Fruit fly (Drosophila melanogaster) whole organism, embryonic: Measurements from ENCODE around the gene CG9471.

ENCODE experiments used
- Abd-B ChIP-seq: fragments of 200-800 bp; sonication (Bioruptor generic); optimal IDR thresholded peaks from 2 replicates; lab custom pipeline; 2018; ENCODE audit warnings: missing biosample characterization, mild to moderate bottlenecking, missing genetic modification characterization, moderate library complexity
- Antp ChIP-seq: fragments of 200-800 bp; sonication (Bioruptor generic); optimal IDR thresholded peaks from 3 replicates; lab custom pipeline; 2016; ENCODE audit warnings: missing biosample characterization, missing genetic modification characterization
- Atf6 ChIP-seq: fragments of 200-800 bp; sonication (Bioruptor generic); IDR thresholded peaks from 2 replicates; pipeline ENCODE4 v1.3.6; 2022; ENCODE audit warnings: missing biosample characterization, missing genetic modification characterization
- Bgb ChIP-seq: fragments of 200-800 bp; sonication (Bioruptor generic); IDR thresholded peaks from 2 replicates; pipeline ENCODE4 v1.3.6; 2022; ENCODE audit warnings: missing biosample characterization, missing genetic modification characterization; ENCODE audit not compliant: partially characterized antibody
- BtbVII ChIP-seq: fragments of 200-800 bp; sonication (Bioruptor generic); optimal IDR thresholded peaks from 3 replicates; lab custom pipeline; 2017; ENCODE audit warnings: missing biosample characterization, mild to moderate bottlenecking, missing genetic modification characterization
- CG11456 ChIP-seq: fragments of 200-800 bp; sonication (Bioruptor generic); IDR thresholded peaks from 3 replicates; pipeline ENCODE4 v1.3.6; 2022; ENCODE audit warnings: missing biosample characterization, missing genetic modification characterization
- CG12659 ChIP-seq: fragments of 200-800 bp; sonication (Bioruptor generic); optimal IDR thresholded peaks from 3 replicates; lab custom pipeline; 2017; ENCODE audit warnings: mild to moderate bottlenecking, missing biosample characterization, missing genetic modification reagents, missing genetic modification characterization
- CG13775 ChIP-seq: fragments of 200-800 bp; sonication (Bioruptor generic); optimal IDR thresholded peaks from 3 replicates; lab custom pipeline; 2017; ENCODE audit warnings: missing biosample characterization, mild to moderate bottlenecking, missing genetic modification characterization
- CG13894 ChIP-seq: fragments of 200-800 bp; sonication (Bioruptor generic); optimal IDR thresholded peaks from 3 replicates; lab custom pipeline; 2018; ENCODE audit warnings: missing biosample characterization, mild to moderate bottlenecking, missing genetic modification characterization, moderate library complexity
- CG14441 ChIP-seq: fragments of 200-800 bp; sonication (Bioruptor generic); IDR thresholded peaks from 2 replicates; pipeline ENCODE4 v1.3.6; 2022; ENCODE audit warnings: missing biosample characterization, missing genetic modification characterization
- CG15601 ChIP-seq: fragments of 200-800 bp; sonication (Bioruptor generic); optimal IDR thresholded peaks from 3 replicates; lab custom pipeline; 2019; ENCODE audit warnings: missing biosample characterization, mild to moderate bottlenecking, missing genetic modification characterization, moderate library complexity
- CG18011 ChIP-seq: fragments of 200-800 bp; sonication (Bioruptor generic); optimal IDR thresholded peaks from 2 replicates; lab custom pipeline; 2017; ENCODE audit warnings: missing biosample characterization, missing genetic modification characterization, mild to moderate bottlenecking, moderate library complexity, missing genotype
- CG3407 ChIP-seq: fragments of 200-800 bp; sonication (Bioruptor generic); optimal IDR thresholded peaks from 2 replicates; lab custom pipeline; 2018; ENCODE audit warnings: missing biosample characterization, mild to moderate bottlenecking, missing genetic modification characterization
- CG34422 ChIP-seq: fragments of 200-800 bp; sonication (Bioruptor generic); IDR thresholded peaks from 3 replicates; pipeline ENCODE4 v1.3.6; 2022; ENCODE audit warnings: missing biosample characterization, missing genetic modification characterization
- CG3847 ChIP-seq: fragments of 200-800 bp; sonication (Bioruptor generic); IDR thresholded peaks from 2 replicates; pipeline ENCODE4 v1.3.6; 2022; ENCODE audit warnings: missing biosample characterization, missing genetic modification characterization
- CG42726 ChIP-seq: fragments of 200-800 bp; sonication (Bioruptor generic); IDR thresholded peaks from 2 replicates; pipeline ENCODE4 v1.3.6; 2022; ENCODE audit warnings: missing biosample characterization, missing genetic modification characterization; ENCODE audit not compliant: partially characterized antibody
- CG7745 ChIP-seq: fragments of 200-800 bp; sonication (Bioruptor generic); optimal IDR thresholded peaks from 2 replicates; lab custom pipeline; 2018; ENCODE audit warnings: missing biosample characterization, mild to moderate bottlenecking, missing genetic modification characterization, moderate library complexity
- CG7987 ChIP-seq: fragments of 200-800 bp; sonication (Bioruptor generic); optimal IDR thresholded peaks from 2 replicates; lab custom pipeline; 2018; ENCODE audit warnings: missing biosample characterization, mild to moderate bottlenecking, missing genetic modification characterization, moderate library complexity
- Dek ChIP-seq: fragments of 200-800 bp; sonication (Bioruptor generic); optimal IDR thresholded peaks from 3 replicates; lab custom pipeline; 2019; ENCODE audit warnings: missing biosample characterization, mild to moderate bottlenecking, missing genetic modification characterization, moderate library complexity
- Dp ChIP-seq: fragments of 200-800 bp; sonication (Bioruptor generic); optimal IDR thresholded peaks from 2 replicates; lab custom pipeline; 2018; ENCODE audit warnings: missing biosample characterization, mild to moderate bottlenecking, missing genetic modification characterization, moderate library complexity
- Dref ChIP-seq: fragments of 200-800 bp; sonication (Bioruptor generic); IDR thresholded peaks from 2 replicates; pipeline ENCODE4 v1.3.6; 2022; ENCODE audit warnings: missing biosample characterization, missing genetic modification characterization
- E2f2 ChIP-seq: fragments of 200-800 bp; sonication (Bioruptor generic); IDR thresholded peaks from 2 replicates; pipeline ENCODE4 v1.3.6; 2022; ENCODE audit warnings: missing biosample characterization, missing genetic modification characterization
- Fer3 ChIP-seq: fragments of 200-800 bp; sonication (Bioruptor generic); optimal IDR thresholded peaks from 2 replicates; lab custom pipeline; 2018; ENCODE audit warnings: missing biosample characterization, mild to moderate bottlenecking, missing genetic modification characterization, moderate library complexity
- Hr3 ChIP-seq: fragments of 200-800 bp; sonication (Bioruptor generic); optimal IDR thresholded peaks from 3 replicates; lab custom pipeline; 2016; ENCODE audit warnings: missing biosample characterization, missing genetic modification characterization
- Hsf ChIP-seq: fragments of 200-800 bp; sonication (Bioruptor generic); optimal IDR thresholded peaks from 3 replicates; lab custom pipeline; 2016; ENCODE audit warnings: missing biosample characterization, missing genetic modification characterization
- Lpt ChIP-seq: fragments of >200 bp; optimal IDR thresholded peaks from 2 replicates; lab custom pipeline; 2018; ENCODE audit warnings: missing biosample characterization, missing genetic modification characterization
- NFAT ChIP-seq: fragments of 200-800 bp; sonication (Bioruptor generic); IDR thresholded peaks from 2 replicates; pipeline ENCODE4 v1.3.6; 2022; ENCODE audit warnings: missing biosample characterization, missing genetic modification characterization
- bcd ChIP-seq: fragments of 200-800 bp; sonication (Bioruptor generic); optimal IDR thresholded peaks from 2 replicates; lab custom pipeline; 2017; ENCODE audit warnings: missing biosample characterization, mild to moderate bottlenecking, missing genetic modification characterization
- crol ChIP-seq: fragments of 200-800 bp; sonication (Bioruptor generic); IDR thresholded peaks from 2 replicates; pipeline ENCODE4 v1.3.6; 2022; ENCODE audit warnings: missing biosample characterization, missing genetic modification characterization
- crp ChIP-seq, 2 experiments: fragments of 200-800 bp; sonication (Bioruptor generic); optimal IDR thresholded peaks; 2 replicates in 1 of 2; 3 replicates in 1 of 2; lab custom pipeline; 2017; ENCODE audit warnings: missing biosample characterization in 2 of 2, missing genetic modification characterization in 2 of 2, mild to moderate bottlenecking in 1 of 2, moderate library complexity in 1 of 2
- cwo ChIP-seq: fragments of 200-800 bp; sonication (Bioruptor generic); optimal IDR thresholded peaks from 3 replicates; lab custom pipeline; 2017; ENCODE audit warnings: missing biosample characterization, missing genetic modification characterization, mild to moderate bottlenecking, moderate library complexity, missing genetic modification reagents
- dan ChIP-seq: fragments of 200-800 bp; sonication (Bioruptor generic); IDR thresholded peaks from 2 replicates; pipeline ENCODE4 v1.3.6; 2022; ENCODE audit warnings: missing biosample characterization, missing genetic modification characterization
- ewg ChIP-seq: fragments of 200-800 bp; sonication (Bioruptor generic); optimal IDR thresholded peaks from 3 replicates; lab custom pipeline; 2017; ENCODE audit warnings: mild to moderate bottlenecking, missing biosample characterization, missing genetic modification reagents, missing genetic modification characterization
- gcm2 ChIP-seq: fragments of 200-800 bp; sonication (Bioruptor generic); optimal IDR thresholded peaks from 2 replicates; lab custom pipeline; 2016; ENCODE audit warnings: missing biosample characterization, missing genetic modification characterization
- grau ChIP-seq: fragments of 200-800 bp; optimal IDR thresholded peaks from 3 replicates; lab custom pipeline; 2019; ENCODE audit warnings: missing biosample characterization, mild to moderate bottlenecking, missing genetic modification characterization, moderate library complexity
- ham ChIP-seq: fragments of 200-800 bp; sonication (Bioruptor generic); IDR thresholded peaks from 2 replicates; pipeline ENCODE4 v1.3.6; 2022; ENCODE audit warnings: missing biosample characterization, missing genetic modification characterization
- her ChIP-seq: fragments of 200-800 bp; sonication (Bioruptor generic); optimal IDR thresholded peaks from 2 replicates; lab custom pipeline; 2016; ENCODE audit warnings: missing biosample characterization, missing genetic modification characterization
- knrl ChIP-seq: fragments of 200-800 bp; sonication (Bioruptor generic); IDR thresholded peaks from 3 replicates; pipeline ENCODE4 v1.3.6; 2022; ENCODE audit warnings: missing biosample characterization, missing genetic modification characterization; ENCODE audit not compliant: partially characterized antibody
- mam ChIP-seq: fragments of 200-800 bp; sonication (Bioruptor generic); optimal IDR thresholded peaks from 3 replicates; lab custom pipeline; 2016; ENCODE audit warnings: missing biosample characterization, missing genetic modification characterization
- nau ChIP-seq: fragments of 200-800 bp; sonication (Bioruptor generic); optimal IDR thresholded peaks from 3 replicates; lab custom pipeline; 2017; ENCODE audit warnings: missing biosample characterization, mild to moderate bottlenecking, missing genetic modification characterization, missing genetic modification reagents
- pho ChIP-seq: fragments of 200-800 bp; sonication (Bioruptor generic); optimal IDR thresholded peaks from 2 replicates; lab custom pipeline; 2016; ENCODE audit warnings: missing biosample characterization, missing genetic modification characterization
- sens ChIP-seq: fragments of 200-800 bp; sonication (Bioruptor generic); peaks from one replicate; lab custom pipeline; 2016; ENCODE audit warnings: missing biosample characterization, missing genetic modification characterization
- sug ChIP-seq: fragments of 200-800 bp; optimal IDR thresholded peaks from 2 replicates; lab custom pipeline; 2019; ENCODE audit warnings: missing biosample characterization, mild to moderate bottlenecking, missing genetic modification characterization, moderate library complexity
- unc-4 ChIP-seq: fragments of 200-800 bp; sonication (Bioruptor generic); IDR thresholded peaks from 2 replicates; pipeline ENCODE4 v1.3.6; 2022; ENCODE audit warnings: missing biosample characterization, missing genetic modification characterization; ENCODE audit not compliant: partially characterized antibody
- wek ChIP-seq: fragments of 200-800 bp; sonication (Bioruptor generic); optimal IDR thresholded peaks from 3 replicates; lab custom pipeline; 2018; ENCODE audit warnings: missing biosample characterization, mild to moderate bottlenecking, missing genetic modification characterization, moderate library complexity
- yki ChIP-seq: fragments of >200 bp; optimal IDR thresholded peaks from 3 replicates; lab custom pipeline; 2018
- zen ChIP-seq: fragments of 200-800 bp; sonication (Bioruptor generic); optimal IDR thresholded peaks from 3 replicates; lab custom pipeline; 2018; ENCODE audit warnings: missing biosample characterization, mild to moderate bottlenecking, missing genetic modification characterization, moderate library complexity
- zen2 ChIP-seq: fragments of 200-800 bp; sonication (Bioruptor generic); IDR thresholded peaks from 3 replicates; pipeline ENCODE4 v1.3.6; 2022; ENCODE audit warnings: missing biosample characterization, missing genetic modification characterization; ENCODE audit not compliant: partially characterized antibody

The CG9471 gene

dm6 chr3R:9791177-9791806, 19.9 kb upstream of the CG9471 start, which contains the start of the genes CG12945 and CG8507 (continued):
- TF ChIP-seq yki (lab: Kevin White, UChicago) (no peak), Hsf (peak; percentile 63), E2f2 (0 out of 2 replicates have a peak, but pooled peaks have one; percentile 31), Lpt (GFP tag; lab: Kevin White, UChicago) (no peak), CG42726 (GFP tag; lab: Robert Waterston, UW) (no peak), gcm2 (no peak), CG3407 (GFP tag; lab: Kevin White, UChicago) (no peak), Antp (GFP tag; lab: Kevin White, UChicago) (peak; percentile 12), grau (tag; lab: Kevin White, UChicago) (peak; percentile 63), ham (no peak), nau (GFP tag; lab: Kevin White, UChicago) (no peak), CG3847 (GFP tag; lab: Robert Waterston, UW) (peak; percentile 81), Fer3 (tag; lab: Kevin White, UChicago) (peak; percentile 39), zen (tag; lab: Kevin White, UChicago) (peak; percentile 25), her (GFP tag; lab: Kevin White, UChicago) (no peak), CG14441 (0 out of 2 replicates have a peak, but pooled peaks have one; percentile 17), CG11456 (GFP tag; lab: Robert Waterston, UW) (no peak), CG7745 (tag; lab: Kevin White, UChicago) (no peak), BtbVII (GFP tag; lab: Kevin White, UChicago) (no peak), CG15601 (tag; lab: Kevin White, UChicago) (peak; percentile 35), pho (GFP tag; lab: Kevin White, UChicago) (peak; percentile 33), cwo (GFP tag; lab: Kevin White, UChicago) (no peak), CG13775 (GFP tag; lab: Kevin White, UChicago) (peak; percentile 58), Abd-B (GFP tag; lab: Kevin White, UChicago) (peak; percentile 76), mam (GFP tag; lab: Kevin White, UChicago) (peak; percentile 44), Dp (GFP tag; lab: Kevin White, UChicago) (peak; percentile 32), zen2 (GFP tag; lab: Robert Waterston, UW) (no peak), bcd (GFP tag; lab: Kevin White, UChicago) (peak; percentile 60), wek (GFP tag; lab: Kevin White, UChicago) (no peak), Atf6 (GFP tag; lab: Robert Waterston, UW) (no peak; the same call in 1 of the 2 replicates), Dek (tag; lab: Kevin White, UChicago) (peak; percentile 50), CG12659 (peak; percentile 68), ewg (GFP tag; lab: Kevin White, UChicago) (no peak), CG18011 (peak; percentile 28), dan (GFP tag; lab: Robert Waterston, UW) (no peak), NFAT (no peak)

dm6 chr3R:9784341-9785062, 13.2 kb upstream of the CG9471 start, which contains the start of the genes MtnA and CG8500:
Gene MtnA (minus strand): TSS chr3R:9784370.
Gene CG8500 (plus strand): TSS chr3R:9784653.
- TF ChIP-seq crol (peak; percentile 93), CG7987 (GFP tag; lab: Kevin White, UChicago) (peak; percentile 30), Dref (GFP tag; lab: Robert Waterston, UW) (0 out of 2 replicates have a peak, but pooled peaks have one; percentile 28), sens (GFP tag; lab: Kevin White, UChicago) (peak; percentile 33), knrl (GFP tag; lab: Robert Waterston, UW) (peak; percentile 19; the same call in 1 of the 3 replicates), crp (GFP tag; optimal IDR thresholded peaks at IDR 0.05; lab: Kevin White, UChicago) (no peak), CG13894 (tag; lab: Kevin White, UChicago) (peak; percentile 26), CG34422 (GFP tag; lab: Robert Waterston, UW) (peak; percentile 75; the same call in 2 of the 3 replicates), unc-4 (GFP tag; lab: Robert Waterston, UW) (0 out of 2 replicates have a peak, but pooled peaks have one; percentile 28), sug (tag; lab: Kevin White, UChicago) (peak; percentile 40), Hr3 (GFP tag; lab: Kevin White, UChicago) (no peak), Bgb (GFP tag; lab: Robert Waterston, UW) (peak; percentile 54; the same call in 1 of the 2 replicates)
